Fruit fly (Drosophila melanogaster): ENCODE measurements around the gene CG14194.

CG14194 gene

dm6 chrX:19170791-19171190 is 22.6 kb upstream of the CG14194 start, which contains the start of gene Inx5:
Inx5 (minus strand) TSS chrX:19170883.
- TF ChIP-seq psq (optimal IDR thresholded peaks at IDR 0.05) (no peak), ttk (optimal IDR thresholded peaks at IDR 0.05) (no peak), Sin3A (optimal IDR thresholded peaks at IDR 0.05) (no peak), h (optimal IDR thresholded peaks at IDR 0.05) (no peak), Myc (optimal IDR thresholded peaks at IDR 0.05) (no peak), insv (optimal IDR thresholded peaks at IDR 0.05) (no peak)

dm6 chrX:19171926-19172325 is 21.4 kb upstream of the CG14194 start:
- no peak for TF ChIP-seq insv (optimal IDR thresholded peaks at IDR 0.05)
- TF ChIP-seq Sin3A (optimal IDR thresholded peaks at IDR 0.05) = no peak
- no peak for TF ChIP-seq ttk (optimal IDR thresholded peaks at IDR 0.05)
- no peak for TF ChIP-seq h (optimal IDR thresholded peaks at IDR 0.05)
- no peak for TF ChIP-seq psq (optimal IDR thresholded peaks at IDR 0.05)
- no peak for TF ChIP-seq Myc (optimal IDR thresholded peaks at IDR 0.05)

DNA sequence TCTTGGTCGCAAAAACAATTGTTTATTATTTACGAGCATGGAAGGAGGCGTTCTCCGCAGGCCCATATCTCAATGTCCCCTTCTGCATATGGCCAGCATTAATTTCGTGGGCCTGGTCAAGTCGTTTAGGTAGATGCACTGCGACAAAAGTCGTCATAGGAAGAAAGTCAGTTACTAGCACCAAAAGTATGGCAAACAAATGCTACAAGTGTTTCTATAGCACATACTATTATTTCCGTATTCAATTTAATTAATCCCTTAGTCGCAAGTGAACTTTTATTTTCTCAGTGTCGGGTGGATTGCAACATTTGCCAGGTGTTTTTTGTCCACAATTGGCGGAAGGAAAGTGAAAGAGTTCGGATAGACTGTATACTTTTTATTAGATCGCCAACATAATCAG is 20.4 kb upstream of the CG14194 start:
- no peak for TF ChIP-seq insv (optimal IDR thresholded peaks at IDR 0.05)
- TF ChIP-seq ttk (optimal IDR thresholded peaks at IDR 0.05) = no peak
- no peak for TF ChIP-seq h (optimal IDR thresholded peaks at IDR 0.05)
- TF ChIP-seq Myc (optimal IDR thresholded peaks at IDR 0.05) = no peak
- TF ChIP-seq Sin3A (optimal IDR thresholded peaks at IDR 0.05) = no peak
- TF ChIP-seq psq (optimal IDR thresholded peaks at IDR 0.05) = no peak

dm6 chrX:19174092-19174491 is 19.3 kb upstream of the CG14194 start:
- TF ChIP-seq Myc (optimal IDR thresholded peaks at IDR 0.05) (no peak), Sin3A (optimal IDR thresholded peaks at IDR 0.05) (no peak), insv (optimal IDR thresholded peaks at IDR 0.05) (no peak), h (optimal IDR thresholded peaks at IDR 0.05) (no peak), psq (optimal IDR thresholded peaks at IDR 0.05) (no peak), ttk (optimal IDR thresholded peaks at IDR 0.05) (no peak)

DNA sequence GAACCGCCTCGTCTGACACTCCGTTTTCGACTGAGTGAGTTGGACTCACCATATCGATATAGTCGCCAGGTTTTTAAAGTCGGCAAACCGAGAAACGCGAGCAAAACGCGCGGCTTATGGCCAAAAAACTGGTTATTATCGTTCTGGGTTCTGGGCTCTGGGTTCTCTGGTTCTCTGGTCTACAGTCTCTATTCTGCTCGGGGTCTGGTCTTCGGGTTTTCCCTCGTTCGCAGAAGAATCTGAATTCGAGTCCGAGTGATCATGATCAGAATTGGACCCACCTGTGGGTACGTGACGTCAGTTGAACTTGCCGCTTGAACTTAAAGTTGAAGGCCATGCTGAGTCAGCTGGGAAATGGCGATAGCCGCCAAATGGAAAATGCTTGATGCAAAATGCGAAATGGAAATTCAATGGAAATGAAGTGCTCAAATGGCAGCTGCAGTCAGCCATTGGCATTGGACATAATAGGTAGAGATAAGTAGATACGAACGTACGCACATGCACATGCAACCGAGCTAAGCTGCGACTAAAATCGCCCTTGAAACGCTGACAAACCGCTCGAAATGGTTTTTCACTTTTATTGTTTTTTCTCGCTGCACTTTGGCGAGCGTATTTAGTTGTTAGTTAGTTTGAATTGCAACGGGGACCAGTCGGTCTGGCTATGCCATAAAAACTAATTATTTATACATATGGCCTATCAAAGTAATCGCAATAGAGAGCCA is 18.3 kb upstream of the CG14194 start, which contains the start of gene CG33939:
Gene CG33939 (minus strand): TSS at position 51 of the 722 bp plus-strand sequence.
- TF ChIP-seq insv (optimal IDR thresholded peaks at IDR 0.05) (no peak), Myc (optimal IDR thresholded peaks at IDR 0.05) (no peak), psq (optimal IDR thresholded peaks at IDR 0.05) (no peak), h (optimal IDR thresholded peaks at IDR 0.05) (no peak), ttk (optimal IDR thresholded peaks at IDR 0.05) (no peak)

dm6 chrX:19179696-19180255 is 13.6 kb upstream of the CG14194 start, which contains the start of the genes CG7556 and CG7453:
CG7556 (minus strand) TSS chrX:19179830.
CG7453 (plus strand) TSS chrX:19180173.
- TF ChIP-seq Sin3A (optimal IDR thresholded peaks at IDR 0.05) = no peak
- no peak for TF ChIP-seq psq (optimal IDR thresholded peaks at IDR 0.05)
- TF ChIP-seq insv (optimal IDR thresholded peaks at IDR 0.05) = no peak
- TF ChIP-seq ttk (optimal IDR thresholded peaks at IDR 0.05) = no peak
- TF ChIP-seq Myc (optimal IDR thresholded peaks at IDR 0.05) = no peak
- TF ChIP-seq h (optimal IDR thresholded peaks at IDR 0.05) = no peak

dm6 chrX:19183121-19183520 is 10.2 kb upstream of the CG14194 start, which contains the start of gene CG33253:
CG33253 (plus strand) TSS chrX:19183421.
- TF ChIP-seq psq (optimal IDR thresholded peaks at IDR 0.05) (no peak), Myc (optimal IDR thresholded peaks at IDR 0.05) (no peak), ttk (optimal IDR thresholded peaks at IDR 0.05) (no peak), Sin3A (optimal IDR thresholded peaks at IDR 0.05) (no peak), insv (optimal IDR thresholded peaks at IDR 0.05) (no peak), h (optimal IDR thresholded peaks at IDR 0.05) (no peak)

DNA sequence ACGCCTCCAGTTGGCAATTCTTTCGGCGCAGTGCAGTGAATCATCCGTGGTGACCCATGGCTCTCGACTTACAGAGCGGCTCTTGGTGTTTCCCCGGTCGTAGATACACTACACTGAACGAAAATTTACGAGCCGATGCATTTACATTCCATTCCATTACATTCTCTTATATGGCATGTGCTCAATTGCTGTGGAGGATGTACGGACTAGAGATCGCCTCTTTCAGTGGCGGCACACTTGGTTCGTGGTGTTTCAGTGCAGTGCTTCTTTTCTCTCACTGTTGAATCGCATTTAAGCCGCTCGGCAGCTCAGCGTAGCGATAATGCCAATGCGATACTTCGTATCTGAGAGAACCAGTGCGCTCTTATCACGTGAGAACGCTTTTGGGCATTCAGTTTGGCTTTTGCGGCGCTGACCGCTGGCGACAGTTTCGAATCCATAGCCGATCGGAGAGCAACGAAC is 5.7 kb upstream of the CG14194 start, which contains the start of gene Mec2:
Gene Mec2 (plus strand): TSS at position 412 of the 462 bp plus-strand sequence.
- TF ChIP-seq insv (optimal IDR thresholded peaks at IDR 0.05) = no peak
- no peak for TF ChIP-seq psq (optimal IDR thresholded peaks at IDR 0.05)
- TF ChIP-seq h (optimal IDR thresholded peaks at IDR 0.05) = no peak
- no peak for TF ChIP-seq Sin3A (optimal IDR thresholded peaks at IDR 0.05)
- no peak for TF ChIP-seq ttk (optimal IDR thresholded peaks at IDR 0.05)
- no peak for TF ChIP-seq Myc (optimal IDR thresholded peaks at IDR 0.05)

dm6 chrX:19189903-19190302 is 3.5 kb upstream of the CG14194 start, which contains the start of gene HP1D3csd:
HP1D3csd (plus strand) TSS chrX:19190214.
- TF ChIP-seq ttk (optimal IDR thresholded peaks at IDR 0.05) (no peak), psq (optimal IDR thresholded peaks at IDR 0.05) (no peak), Sin3A (optimal IDR thresholded peaks at IDR 0.05) (no peak), insv (optimal IDR thresholded peaks at IDR 0.05) (no peak), h (optimal IDR thresholded peaks at IDR 0.05) (no peak), Myc (optimal IDR thresholded peaks at IDR 0.05) (no peak)

DNA sequence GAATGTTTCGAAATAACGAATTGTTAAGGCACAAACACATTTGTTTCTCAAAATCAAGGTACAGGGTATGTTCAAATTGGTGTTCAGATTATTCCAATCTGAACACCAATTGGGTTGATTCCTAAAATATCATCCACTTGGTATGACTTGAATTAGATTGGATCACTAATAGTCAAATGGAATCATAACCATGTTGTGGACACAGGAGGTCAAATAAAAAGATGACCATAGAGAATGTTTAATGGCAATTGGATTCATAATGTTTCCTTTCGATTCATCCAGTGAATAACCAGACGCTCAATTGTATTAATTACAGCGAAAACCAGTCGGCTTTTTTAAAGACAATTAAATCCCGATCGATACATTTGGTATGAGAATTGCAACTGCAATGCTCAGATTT is 2.3 kb upstream of the CG14194 start:
- no peak for TF ChIP-seq insv (optimal IDR thresholded peaks at IDR 0.05)
- no peak for TF ChIP-seq Myc (optimal IDR thresholded peaks at IDR 0.05)
- no peak for TF ChIP-seq ttk (optimal IDR thresholded peaks at IDR 0.05)
- no peak for TF ChIP-seq psq (optimal IDR thresholded peaks at IDR 0.05)
- no peak for TF ChIP-seq h (optimal IDR thresholded peaks at IDR 0.05)
- TF ChIP-seq Sin3A (optimal IDR thresholded peaks at IDR 0.05) = no peak

- no peak for TF ChIP-seq psq (optimal IDR thresholded peaks at IDR 0.05)
- no peak for TF ChIP-seq h (optimal IDR thresholded peaks at IDR 0.05)
- TF ChIP-seq Myc (optimal IDR thresholded peaks at IDR 0.05) = no peak
- TF ChIP-seq Sin3A (optimal IDR thresholded peaks at IDR 0.05) = no peak
- no peak for TF ChIP-seq ttk (optimal IDR thresholded peaks at IDR 0.05)
- no peak for TF ChIP-seq insv (optimal IDR thresholded peaks at IDR 0.05)
Measured at dm6 chrX:19191597-19191996, 1.8 kb upstream of the CG14194 start.

DNA sequence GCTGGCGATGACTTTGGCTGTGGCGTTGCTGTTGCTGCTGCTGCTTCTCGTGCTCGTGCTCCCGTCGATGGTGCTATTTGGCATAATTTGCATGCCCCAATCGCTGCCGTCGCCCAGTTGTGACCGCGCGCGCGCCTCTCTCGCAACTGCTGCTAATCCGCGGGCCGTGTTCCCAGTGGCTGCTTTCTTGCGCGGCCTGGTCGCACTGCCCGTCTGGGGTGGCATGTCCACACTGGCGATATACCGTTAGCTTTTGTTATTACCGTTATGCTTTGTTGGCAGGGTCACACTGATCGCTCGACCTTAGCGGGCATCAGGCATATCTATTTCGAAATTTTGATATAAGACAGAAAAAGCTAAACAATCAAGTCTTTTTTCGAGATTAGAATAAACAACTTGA is 8.3 kb downstream of the CG14194 start, which contains the start of gene CG7990:
Gene CG7990 (minus strand): TSS at position 350 of the 400 bp plus-strand sequence.
- TF ChIP-seq insv (optimal IDR thresholded peaks at IDR 0.05) = no peak
- TF ChIP-seq Sin3A (optimal IDR thresholded peaks at IDR 0.05) = no peak
- TF ChIP-seq h (optimal IDR thresholded peaks at IDR 0.05) = no peak
- no peak for TF ChIP-seq psq (optimal IDR thresholded peaks at IDR 0.05)
- TF ChIP-seq ttk (optimal IDR thresholded peaks at IDR 0.05) = no peak

Measured in Kc167 (cell line).